Fruit fly (Drosophila melanogaster) whole organism, embryonic: Measurements from ENCODE around the gene CG1136.
A peak's percentile ranks its signal among the peaks of the same experiment; 100 is the strongest.

Experiments
- Abd-B ChIP-seq: fragments of 200-800 bp; sonication (Bioruptor generic); optimal IDR thresholded peaks from 2 replicates; lab custom pipeline; 2018; ENCODE audit warnings: missing biosample characterization, mild to moderate bottlenecking, missing genetic modification characterization, moderate library complexity
- Awh ChIP-seq: fragments of 200-800 bp; sonication (Bioruptor generic); IDR thresholded peaks from 2 replicates; pipeline ENCODE4, ENCODE4 v1.3.6; 2022; ENCODE audit warnings: missing biosample characterization, missing genetic modification characterization
- Bgb ChIP-seq: fragments of 200-800 bp; sonication (Bioruptor generic); IDR thresholded peaks from 2 replicates; pipeline ENCODE4 v1.3.6; 2022; ENCODE audit warnings: missing biosample characterization, missing genetic modification characterization; ENCODE audit not compliant: partially characterized antibody
- C15 ChIP-seq: fragments of 200-800 bp; sonication (Bioruptor generic); IDR thresholded peaks from 3 replicates; pipeline ENCODE4 v1.3.6; 2022; ENCODE audit warnings: missing biosample characterization, missing genetic modification characterization
- CG10267 ChIP-seq: fragments of 200-800 bp; sonication (Bioruptor generic); optimal IDR thresholded peaks from 2 replicates; lab custom pipeline; 2018; ENCODE audit warnings: missing biosample characterization, mild to moderate bottlenecking, missing genetic modification characterization, moderate library complexity
- CG10274 ChIP-seq: fragments of 200-800 bp; sonication (Bioruptor generic); optimal IDR thresholded peaks from 3 replicates; lab custom pipeline; 2017; ENCODE audit warnings: missing biosample characterization, mild to moderate bottlenecking, missing genetic modification characterization
- CG12071 ChIP-seq: fragments of 200-800 bp; sonication (Bioruptor generic); optimal IDR thresholded peaks from 3 replicates; lab custom pipeline; 2018; ENCODE audit warnings: missing biosample characterization, mild to moderate bottlenecking, missing genetic modification characterization
- CG14014 ChIP-seq: fragments of 200-800 bp; sonication (Bioruptor generic); IDR thresholded peaks from 2 replicates; pipeline ENCODE4 v1.3.6; 2022; ENCODE audit warnings: missing biosample characterization, missing genetic modification characterization
- CG17829 ChIP-seq: fragments of 200-800 bp; optimal IDR thresholded peaks from 2 replicates; lab custom pipeline; 2019; ENCODE audit warnings: missing biosample characterization, mild to moderate bottlenecking, missing genetic modification characterization, moderate library complexity
- CG2875 ChIP-seq: fragments of 200-800 bp; sonication (Bioruptor generic); optimal IDR thresholded peaks from 2 replicates; lab custom pipeline; 2017; ENCODE audit warnings: missing biosample characterization, mild to moderate bottlenecking, missing genetic modification characterization, missing genetic modification reagents
- CG32767 ChIP-seq: fragments of 200-800 bp; sonication (Bioruptor generic); IDR thresholded peaks from 2 replicates; pipeline ENCODE4 v1.3.6; 2022; ENCODE audit warnings: missing biosample characterization, missing genetic modification characterization
- CG3281 ChIP-seq: fragments of 200-800 bp; sonication (Bioruptor generic); optimal IDR thresholded peaks from 3 replicates; lab custom pipeline; 2017; ENCODE audit warnings: missing biosample characterization, mild to moderate bottlenecking, missing genetic modification characterization
- CG34422 ChIP-seq: fragments of 200-800 bp; sonication (Bioruptor generic); IDR thresholded peaks from 3 replicates; pipeline ENCODE4 v1.3.6; 2022; ENCODE audit warnings: missing biosample characterization, missing genetic modification characterization
- CG3838 ChIP-seq: fragments of 200-800 bp; sonication (Bioruptor generic); optimal IDR thresholded peaks from 3 replicates; lab custom pipeline; 2016; ENCODE audit warnings: missing biosample characterization, missing genetic modification characterization
- CG42726 ChIP-seq: fragments of 200-800 bp; sonication (Bioruptor generic); IDR thresholded peaks from 2 replicates; pipeline ENCODE4 v1.3.6; 2022; ENCODE audit warnings: missing biosample characterization, missing genetic modification characterization; ENCODE audit not compliant: partially characterized antibody
- CG4404 ChIP-seq: fragments of 200-800 bp; sonication (Bioruptor generic); IDR thresholded peaks from 2 replicates; pipeline ENCODE4 v1.3.6; 2022; ENCODE audit warnings: missing biosample characterization, missing genetic modification characterization
- CG6765 ChIP-seq: fragments of 200-800 bp; sonication (Bioruptor generic); optimal IDR thresholded peaks from 3 replicates; lab custom pipeline; 2017; ENCODE audit warnings: missing biosample characterization, mild to moderate bottlenecking, missing genetic modification characterization
- CG7987 ChIP-seq: fragments of 200-800 bp; sonication (Bioruptor generic); optimal IDR thresholded peaks from 2 replicates; lab custom pipeline; 2018; ENCODE audit warnings: missing biosample characterization, mild to moderate bottlenecking, missing genetic modification characterization, moderate library complexity
- CG9609 ChIP-seq: fragments of 200-800 bp; sonication (Bioruptor generic); optimal IDR thresholded peaks from 3 replicates; lab custom pipeline; 2016; ENCODE audit warnings: missing biosample characterization, missing genetic modification characterization
- Camta ChIP-seq: fragments of 200-800 bp; sonication (Bioruptor generic); optimal IDR thresholded peaks from 2 replicates; lab custom pipeline; 2016; ENCODE audit warnings: missing biosample characterization, missing genetic modification characterization
- Chrac-16 ChIP-seq: fragments of 200-800 bp; sonication (Bioruptor generic); optimal IDR thresholded peaks from 3 replicates; lab custom pipeline; 2016; ENCODE audit warnings: missing biosample characterization, missing genetic modification characterization
- D ChIP-seq, 2 experiments: fragments of 200-800 bp in 1 of 2; fragments of >200 bp in 1 of 2; sonication (Bioruptor generic) in 1 of 2; optimal IDR thresholded peaks; 2 replicates in 1 of 2; 3 replicates in 1 of 2; lab custom pipeline; 2017; ENCODE audit warnings: mild to moderate bottlenecking in 1 of 2, missing biosample characterization in 1 of 2, missing genetic modification characterization in 1 of 2, missing genetic modification reagents in 1 of 2
- E2f1 ChIP-seq: fragments of 200-800 bp; sonication (Bioruptor generic); IDR thresholded peaks from 2 replicates; pipeline ENCODE4 v1.3.6; 2022; ENCODE audit warnings: missing biosample characterization, missing genetic modification characterization
- Eip74EF ChIP-seq, 2 experiments: fragments of 200-800 bp in 1 of 2; fragments of >200 bp in 1 of 2; sonication (Bioruptor generic) in 1 of 2; optimal IDR thresholded peaks; 2 replicates each; lab custom pipeline; 2017 to 2019; ENCODE audit warnings: missing biosample characterization in 2 of 2, missing genetic modification characterization in 2 of 2, mild to moderate bottlenecking in 1 of 2, moderate library complexity in 1 of 2
- HLH54F ChIP-seq: fragments of 200-800 bp; sonication (Bioruptor generic); optimal IDR thresholded peaks from 3 replicates; lab custom pipeline; 2016; ENCODE audit warnings: missing biosample characterization, missing genetic modification characterization
- HLHmδ ChIP-seq: fragments of 200-800 bp; sonication (Bioruptor generic); optimal IDR thresholded peaks from 2 replicates; lab custom pipeline; 2018; ENCODE audit warnings: missing biosample characterization, mild to moderate bottlenecking, missing genetic modification characterization, moderate library complexity
- Mes4 ChIP-seq: fragments of 200-800 bp; sonication (Bioruptor generic); optimal IDR thresholded peaks from 2 replicates; lab custom pipeline; 2016; ENCODE audit warnings: missing biosample characterization, missing genetic modification characterization
- NFAT ChIP-seq: fragments of 200-800 bp; sonication (Bioruptor generic); IDR thresholded peaks from 2 replicates; pipeline ENCODE4 v1.3.6; 2022; ENCODE audit warnings: missing biosample characterization, missing genetic modification characterization
- Nf-YB ChIP-seq: fragments of 200-800 bp; sonication (Bioruptor generic); optimal IDR thresholded peaks from 3 replicates; lab custom pipeline; 2019; ENCODE audit warnings: missing biosample characterization, mild to moderate bottlenecking, missing genetic modification characterization, moderate library complexity
- NfI ChIP-seq: fragments of 200-800 bp; sonication (Bioruptor generic); optimal IDR thresholded peaks from 3 replicates; lab custom pipeline; 2018; ENCODE audit warnings: missing biosample characterization, mild to moderate bottlenecking, missing genetic modification characterization, moderate library complexity
- Opbp ChIP-seq: fragments of 200-800 bp; sonication (Bioruptor generic); IDR thresholded peaks from 3 replicates; pipeline ENCODE4 v1.3.6; 2022; ENCODE audit warnings: missing biosample characterization, missing genetic modification characterization; ENCODE audit not compliant: partially characterized antibody
- PHDP ChIP-seq: fragments of 200-800 bp; sonication (Bioruptor generic); optimal IDR thresholded peaks from 3 replicates; lab custom pipeline; 2018; ENCODE audit warnings: missing biosample characterization, mild to moderate bottlenecking, missing genetic modification characterization, moderate library complexity
- Sin3A ChIP-seq: fragments of >200 bp; optimal IDR thresholded peaks from 2 replicates; lab custom pipeline; 2018
- abd-A ChIP-seq: fragments of 200-800 bp; sonication (Bioruptor generic); optimal IDR thresholded peaks from 3 replicates; lab custom pipeline; 2019; ENCODE audit warnings: missing biosample characterization, mild to moderate bottlenecking, missing genetic modification characterization, moderate library complexity
- corto ChIP-seq: fragments of 200-800 bp; sonication (Bioruptor generic); optimal IDR thresholded peaks from 2 replicates; lab custom pipeline; 2016; ENCODE audit warnings: missing biosample characterization, mild to moderate bottlenecking, missing genetic modification characterization, moderate library complexity
- hbn ChIP-seq: fragments of 200-800 bp; sonication (Bioruptor generic); IDR thresholded peaks from 2 replicates; pipeline ENCODE4 v1.3.6; 2022; ENCODE audit warnings: missing biosample characterization, missing genetic modification characterization; ENCODE audit not compliant: partially characterized antibody
- insv ChIP-seq, 2 experiments: fragments of 200-800 bp; sonication (Bioruptor generic); optimal IDR thresholded peaks; 3 replicates each; lab custom pipeline; 2016 to 2018; ENCODE audit warnings: missing biosample characterization in 2 of 2, missing genetic modification characterization in 2 of 2
- lab ChIP-seq: fragments of 200-800 bp; sonication (Bioruptor generic); optimal IDR thresholded peaks from 3 replicates; lab custom pipeline; 2017; ENCODE audit warnings: missing biosample characterization, missing genetic modification characterization, mild to moderate bottlenecking, moderate library complexity, missing genetic modification reagents
- mam ChIP-seq: fragments of 200-800 bp; sonication (Bioruptor generic); optimal IDR thresholded peaks from 3 replicates; lab custom pipeline; 2016; ENCODE audit warnings: missing biosample characterization, missing genetic modification characterization
- odd ChIP-seq: fragments of 200-800 bp; sonication (Bioruptor generic); optimal IDR thresholded peaks from 2 replicates; lab custom pipeline; 2017; ENCODE audit warnings: missing biosample characterization, mild to moderate bottlenecking, missing genetic modification characterization
- p53 ChIP-seq: fragments of 200-800 bp; sonication (Bioruptor generic); optimal IDR thresholded peaks from 2 replicates; lab custom pipeline; 2016; ENCODE audit warnings: missing biosample characterization, missing genetic modification characterization
- pho ChIP-seq: fragments of 200-800 bp; sonication (Bioruptor generic); optimal IDR thresholded peaks from 2 replicates; lab custom pipeline; 2016; ENCODE audit warnings: missing biosample characterization, missing genetic modification characterization
- ranshi ChIP-seq: fragments of 200-800 bp; sonication (Bioruptor generic); IDR thresholded peaks from 2 replicates; pipeline ENCODE4 v1.3.6; 2022; ENCODE audit warnings: missing biosample characterization, missing genetic modification characterization
- stc ChIP-seq: fragments of 200-800 bp; sonication (Bioruptor generic); IDR thresholded peaks from 2 replicates; pipeline ENCODE4 v1.3.6; 2022; ENCODE audit warnings: missing biosample characterization, missing genetic modification characterization
- ttk ChIP-seq: fragments of 200-800 bp; sonication (Bioruptor generic); IDR thresholded peaks from 2 replicates; pipeline ENCODE4 v2.1.2; 2022; ENCODE audit warnings: missing biosample characterization, missing genetic modification characterization
- unc-4 ChIP-seq: fragments of 200-800 bp; sonication (Bioruptor generic); IDR thresholded peaks from 2 replicates; pipeline ENCODE4 v1.3.6; 2022; ENCODE audit warnings: missing biosample characterization, missing genetic modification characterization; ENCODE audit not compliant: partially characterized antibody
- z ChIP-seq: fragments of 200-800 bp; sonication (Bioruptor generic); IDR thresholded peaks from 3 replicates; pipeline ENCODE4 v1.3.6; 2022; ENCODE audit warnings: missing biosample characterization, missing genetic modification characterization
- zen2 ChIP-seq: fragments of 200-800 bp; sonication (Bioruptor generic); IDR thresholded peaks from 3 replicates; pipeline ENCODE4 v1.3.6; 2022; ENCODE audit warnings: missing biosample characterization, missing genetic modification characterization; ENCODE audit not compliant: partially characterized antibody

CG1136 gene

DNA sequence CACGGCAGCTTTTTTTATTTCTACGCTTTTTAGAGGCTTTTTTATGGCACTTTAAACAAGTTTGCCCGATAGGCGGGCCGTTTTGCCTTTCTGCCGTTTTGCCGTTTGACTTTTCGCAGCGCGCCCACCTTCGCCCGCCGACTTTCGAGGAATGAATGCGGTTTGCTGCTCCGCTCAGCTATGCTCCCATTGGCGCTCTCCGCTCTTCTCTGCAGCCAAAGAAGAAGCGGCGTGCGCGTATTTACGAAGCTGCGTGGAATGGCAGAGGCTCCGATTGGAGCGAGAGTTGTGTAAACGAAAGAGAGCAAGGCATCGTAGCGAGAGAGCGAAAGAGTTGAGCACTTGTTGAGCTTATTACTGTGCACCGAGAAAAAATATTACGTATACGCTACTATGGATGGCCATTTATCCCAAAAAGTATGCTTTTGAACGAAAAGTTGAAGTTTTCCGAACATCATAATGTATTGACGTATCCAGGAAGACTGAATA is 25.2 kb downstream of the CG1136 start, which contains the start of gene wit (continued):
- TF ChIP-seq z (GFP tag; lab: Robert Waterston, UW) (peak; percentile 93), NfI (GFP tag; lab: Kevin White, UChicago) (peak; percentile 21), C15 (0 out of 3 replicates have a peak, but pooled peaks have one; percentile 26), CG9609 (GFP tag; lab: Kevin White, UChicago) (no peak), CG3838 (GFP tag; lab: Kevin White, UChicago) (no peak), p53 (GFP tag; lab: Kevin White, UChicago) (no peak), HLH54F (no peak), CG2875 (GFP tag; lab: Kevin White, UChicago) (peak; percentile 40), stc (GFP tag; lab: Robert Waterston, UW) (no peak), CG42726 (GFP tag; lab: Robert Waterston, UW) (0 out of 2 replicates have a peak, but pooled peaks have one; percentile 16), CG12071 (peak; percentile 47), unc-4 (GFP tag; lab: Robert Waterston, UW) (peak; percentile 58), CG10267 (tag; lab: Kevin White, UChicago) (no peak), hbn (GFP tag; lab: Robert Waterston, UW) (peak; percentile 44), CG32767 (GFP tag; lab: Robert Waterston, UW) (0 out of 2 replicates have a peak, but pooled peaks have one; percentile 16), CG34422 (GFP tag; lab: Robert Waterston, UW) (peak; percentile 79; the same call in 1 of the 3 replicates), mam (GFP tag; lab: Kevin White, UChicago) (peak; percentile 22), Camta (peak; percentile 17), CG10274 (GFP tag; lab: Kevin White, UChicago) (no peak), CG7987 (GFP tag; lab: Kevin White, UChicago) (peak; percentile 52), pho (GFP tag; lab: Kevin White, UChicago) (peak; percentile 22), lab (GFP tag; lab: Kevin White, UChicago) (peak; percentile 60), Awh (GFP tag; lab: Robert Waterston, UW) (peak; percentile 62; the same call in 1 of the 2 replicates), CG4404 (no peak), corto (GFP tag; lab: Kevin White, UChicago) (peak; percentile 38), Nf-YB (GFP tag; lab: Kevin White, UChicago) (peak; percentile 41), ranshi (GFP tag; lab: Robert Waterston, UW) (peak; percentile 11; the same call in 1 of the 2 replicates), D (optimal IDR thresholded peaks at IDR 0.05; lab: Kevin White, UChicago) (no peak), D (GFP tag; optimal IDR thresholded peaks at IDR 0.05; lab: Kevin White, UChicago) (no peak), odd (peak; percentile 45), ttk (0 out of 2 replicates have a peak, but pooled peaks have one; percentile 22), HLHmδ (GFP tag; lab: Kevin White, UChicago) (peak; percentile 78), PHDP (tag; lab: Kevin White, UChicago) (peak; percentile 47), Sin3A (no peak), CG6765 (GFP tag; lab: Kevin White, UChicago) (peak; percentile 59), Opbp (GFP tag; lab: Robert Waterston, UW) (peak; percentile 15; the same call in 1 of the 3 replicates), Bgb (GFP tag; lab: Robert Waterston, UW) (peak; percentile 49), Abd-B (GFP tag; lab: Kevin White, UChicago) (no peak), NFAT (GFP tag; lab: Robert Waterston, UW) (no peak), Eip74EF (GFP tag; optimal IDR thresholded peaks at IDR 0.05; lab: Kevin White, UChicago) (peak in 1 of 2 experiments; percentile 27), CG14014 (GFP tag; lab: Robert Waterston, UW) (0 out of 2 replicates have a peak, but pooled peaks have one; percentile 13), abd-A (tag; lab: Kevin White, UChicago) (peak; percentile 55), CG3281 (GFP tag; lab: Kevin White, UChicago) (peak; percentile 1), zen2 (GFP tag; lab: Robert Waterston, UW) (peak; percentile 88; the same call in 2 of the 3 replicates), CG17829 (tag; lab: Kevin White, UChicago) (no peak), insv (GFP tag; optimal IDR thresholded peaks at IDR 0.05; lab: Kevin White, UChicago) (no peak), E2f1 (GFP tag; lab: Robert Waterston, UW) (no peak), Chrac-16 (GFP tag; lab: Kevin White, UChicago) (no peak), Mes4 (peak; percentile 35)
